Fruit fly (Drosophila melanogaster): Measurements from ENCODE around the gene Hr38.

DNA sequence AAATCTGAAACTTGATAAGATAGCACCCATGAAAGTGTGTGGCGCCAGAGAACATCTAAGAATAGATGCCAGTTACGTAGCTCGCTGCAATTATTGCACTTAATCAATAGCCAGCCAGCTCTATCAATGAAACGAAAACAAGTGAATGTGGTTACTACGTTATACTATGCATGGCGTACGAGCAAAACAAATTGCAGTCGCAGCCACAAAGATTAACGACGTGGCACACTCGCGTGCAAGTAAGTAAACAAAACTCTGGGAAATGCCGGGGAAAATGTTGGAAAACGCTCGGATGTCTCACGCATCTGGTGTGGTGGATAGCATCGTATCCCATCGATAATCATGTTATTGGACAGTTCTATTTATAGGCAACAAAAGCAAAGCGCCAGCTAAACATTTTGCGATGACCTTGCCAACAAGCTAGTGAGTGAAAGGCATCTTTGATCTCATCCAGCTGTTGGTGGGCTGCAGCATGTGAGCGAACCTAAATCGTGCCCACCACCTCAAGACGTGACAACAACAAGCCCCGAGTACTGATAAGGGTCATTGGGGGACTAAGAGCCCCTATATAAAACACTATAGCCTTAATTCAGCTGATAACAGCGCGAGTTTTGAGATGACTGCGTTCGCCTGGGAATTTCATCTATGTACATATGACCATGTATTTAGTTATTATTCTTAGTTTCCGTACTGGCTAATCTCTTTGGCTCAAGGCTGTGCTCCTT is 40.5 kb downstream of the Hr38 start:
- TF ChIP-seq Dll (optimal IDR thresholded peaks at IDR 0.05) (no peak), pan (optimal IDR thresholded peaks at IDR 0.05) (no peak), psq (optimal IDR thresholded peaks at IDR 0.05) (no peak), EcR (GFP tag; optimal IDR thresholded peaks at IDR 0.05) (no peak)
